Fruit fly (Drosophila melanogaster): Measurements from ENCODE around the gene Akt.

The Akt gene

DNA sequence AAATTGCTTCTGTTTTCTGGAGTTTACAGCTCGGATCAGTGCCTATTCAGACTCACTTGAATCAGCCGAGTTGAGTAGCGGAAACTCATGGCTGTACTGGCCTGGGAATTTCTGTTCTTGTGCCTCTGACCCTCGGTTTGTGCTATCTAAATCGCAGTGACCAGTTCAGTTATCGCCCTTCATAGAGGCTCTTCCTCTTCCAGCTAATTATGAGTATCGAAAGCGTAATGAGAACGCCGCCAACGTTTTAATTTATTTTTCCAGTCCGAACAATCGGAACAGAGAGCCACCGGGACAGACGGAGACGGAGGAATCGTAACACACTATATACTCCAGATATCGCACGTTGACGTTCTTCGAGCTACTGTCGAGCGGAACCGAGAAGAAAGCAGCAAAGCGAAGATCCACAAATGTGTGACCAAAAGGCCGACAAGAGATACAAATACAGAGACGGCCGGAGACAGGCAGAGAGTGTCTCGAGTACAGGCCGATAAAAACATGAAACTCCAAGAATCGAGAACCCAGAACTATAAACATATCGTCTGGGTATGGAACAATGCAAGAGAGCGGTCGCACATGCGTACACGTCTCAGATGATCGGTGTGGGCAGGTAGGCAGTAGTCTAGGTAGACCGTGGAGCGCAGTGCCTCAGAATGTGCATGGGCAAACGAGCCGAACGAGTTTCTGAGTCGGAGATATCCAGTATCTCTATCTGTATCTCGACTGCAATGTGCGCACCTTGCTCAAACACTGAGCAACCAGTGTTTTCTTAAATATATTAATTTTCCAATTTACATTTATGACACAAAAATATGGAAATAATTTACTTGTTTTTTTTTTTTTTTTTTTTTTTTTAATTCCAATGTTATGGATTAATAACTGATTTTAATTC lies 27.1 kb upstream of the Akt start (continued):
- TF ChIP-seq dpn (GFP tag; optimal IDR thresholded peaks at IDR 0.05) (peak; percentile 15 to 77), vvl (GFP tag; IDR thresholded peaks at IDR 0.05) (peak; percentile 93), insv (GFP tag; optimal IDR thresholded peaks at IDR 0.05) (no peak), cwo (GFP tag; optimal IDR thresholded peaks at IDR 0.05) (peak; percentile 10), CG14667 (GFP tag; IDR thresholded peaks at IDR 0.05) (peak; percentile 61), Rx (GFP tag; IDR thresholded peaks at IDR 0.05) (no peak), croc (GFP tag; conservative IDR thresholded peaks at IDR 0.05) (peak; percentile 72), Nf-YA (GFP tag; IDR thresholded peaks at IDR 0.05) (peak; percentile 56; the same call in 1 of the 2 replicates), sr (GFP tag; IDR thresholded peaks at IDR 0.05) (no peak), esg (GFP tag; conservative IDR thresholded peaks at IDR 0.05) (peak; percentile 62), CG12659 (GFP tag; optimal IDR thresholded peaks at IDR 0.05) (peak; percentile 58), CG32772 (GFP tag; IDR thresholded peaks at IDR 0.05) (peak; percentile 76), CG9437 (GFP tag; optimal IDR thresholded peaks at IDR 0.05) (no peak), CG11504 (tag; optimal IDR thresholded peaks at IDR 0.05) (peak; percentile 98), BtbVII (GFP tag; optimal IDR thresholded peaks at IDR 0.05) (no peak), CG2678 (tag; optimal IDR thresholded peaks at IDR 0.05) (no peak), CG8281 (tag; optimal IDR thresholded peaks at IDR 0.05) (no peak), grau (tag; optimal IDR thresholded peaks at IDR 0.05) (peak; percentile 75), stwl (tag; optimal IDR thresholded peaks at IDR 0.05) (peak; percentile 6), Oli (tag; optimal IDR thresholded peaks at IDR 0.05) (peak; percentile 67), zfh2 (GFP tag; optimal IDR thresholded peaks at IDR 0.05) (no peak), CG2712 (tag; optimal IDR thresholded peaks at IDR 0.05) (peak; percentile 92), unpg (GFP tag; optimal IDR thresholded peaks at IDR 0.05) (peak; percentile 90), CrebB (tag; optimal IDR thresholded peaks at IDR 0.05) (no peak), CG2889 (GFP tag; IDR thresholded peaks at IDR 0.05) (peak; percentile 82), CG33557 (GFP tag; optimal IDR thresholded peaks at IDR 0.05) (peak; percentile 56), Lhr (GFP tag; optimal IDR thresholded peaks at IDR 0.05) (no peak), tx (GFP tag; optimal IDR thresholded peaks at IDR 0.05) (no peak), CG1792 (GFP tag; optimal IDR thresholded peaks at IDR 0.05) (no peak), Spps (tag; optimal IDR thresholded peaks at IDR 0.05) (peak; percentile 20), Bgb (GFP tag; IDR thresholded peaks at IDR 0.05; ENCODE audit: partially characterized antibody) (no peak), exex (tag; optimal IDR thresholded peaks at IDR 0.05) (peak; percentile 86), lilli (GFP tag; optimal IDR thresholded peaks at IDR 0.05) (peak; percentile 55), tio (GFP tag; optimal IDR thresholded peaks at IDR 0.05) (no peak), Deaf1 (tag; optimal IDR thresholded peaks at IDR 0.05) (peak; percentile 39), CG11456 (GFP tag; IDR thresholded peaks at IDR 0.05) (0 out of 3 replicates have a peak, but pooled peaks have one; percentile 26), fu2 (GFP tag; optimal IDR thresholded peaks at IDR 0.05) (no peak), CG6654 (GFP tag; optimal IDR thresholded peaks at IDR 0.05) (no peak), CG13775 (GFP tag; optimal IDR thresholded peaks at IDR 0.05) (peak; percentile 42), NfI (GFP tag; optimal IDR thresholded peaks at IDR 0.05) (no peak), sd (tag; optimal IDR thresholded peaks at IDR 0.05) (peak; percentile 9), Vsx1 (GFP tag; optimal IDR thresholded peaks at IDR 0.05) (peak; percentile 94), Taf1 (GFP tag; IDR thresholded peaks at IDR 0.05) (no peak), CG12071 (GFP tag; optimal IDR thresholded peaks at IDR 0.05) (no peak), Atf3 (GFP tag; optimal IDR thresholded peaks at IDR 0.05) (peak; percentile 11), CG6683 (GFP tag; optimal IDR thresholded peaks at IDR 0.05) (no peak), MESR4 (GFP tag; optimal IDR thresholded peaks at IDR 0.05) (no peak), Xrp1 (GFP tag; IDR thresholded peaks at IDR 0.05) (peak; percentile 96)
